Fruit fly (Drosophila melanogaster) S2 (cell line): ENCODE results near the gene Coq2.
A peak's percentile ranks its signal among the peaks of the same experiment; 100 is the strongest.

Experiments used
- CG8478 ChIP-seq: fragments of >200 bp; optimal IDR thresholded peaks from 2 replicates; lab custom pipeline; 2018
- CTCF ChIP-seq, 2 experiments: fragments of >200 bp; optimal IDR thresholded peaks; 2 replicates each; lab custom pipeline; 2018

DNA sequence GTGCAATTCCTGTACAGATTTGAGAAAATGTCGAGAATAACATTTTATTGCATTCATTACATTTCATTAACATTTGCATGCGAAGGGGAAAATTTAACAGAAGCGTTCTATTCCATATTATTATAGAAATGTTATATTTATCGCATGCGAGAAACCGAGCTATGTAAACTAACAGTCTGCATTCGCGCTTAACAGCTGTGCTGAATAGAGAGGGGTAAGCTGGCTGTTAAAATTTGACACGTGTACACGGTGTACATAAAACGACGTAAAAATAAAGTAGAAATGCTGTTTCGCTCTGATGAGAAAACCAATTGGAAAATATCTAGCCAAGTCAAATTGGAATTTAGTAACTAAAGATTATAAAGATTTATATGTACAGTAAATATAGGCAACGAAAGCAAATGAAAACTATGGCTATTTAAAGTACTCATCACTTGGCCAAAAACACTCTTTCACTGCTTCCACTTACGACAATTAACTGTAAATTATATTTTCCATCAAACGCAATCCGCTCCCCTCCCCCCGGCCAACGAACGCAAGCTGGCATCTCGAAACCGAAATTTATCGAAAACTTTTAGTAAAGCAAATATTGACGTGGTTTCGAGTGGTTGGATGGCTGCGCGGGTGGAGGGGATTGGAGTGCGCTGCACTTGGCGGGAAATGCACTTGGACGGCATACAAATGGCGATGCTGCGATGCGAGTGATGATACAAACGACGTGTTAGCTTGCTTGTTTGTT is 10.0 kb downstream of the Coq2 start:
- TF ChIP-seq CG8478, result no peak
- peak; percentile 20 to 50 for TF ChIP-seq CTCF (optimal IDR thresholded peaks at IDR 0.05; lab: Kevin White, UChicago)
